Fruit fly (Drosophila melanogaster) Kc167 (cell line): Measurements from ENCODE around the gene CycE.

ENCODE experiments used
- Sin3A ChIP-seq: fragments of >200 bp; optimal IDR thresholded peaks from 2 replicates; lab custom pipeline; 2018; ENCODE audit warnings: missing external identifiers
- psq ChIP-seq: fragments of >200 bp; optimal IDR thresholded peaks from 2 replicates; lab custom pipeline; 2017; ENCODE audit warnings: missing external identifiers
- ttk ChIP-seq: sonication (Bioruptor generic); optimal IDR thresholded peaks from 2 replicates; lab custom pipeline; 2017; ENCODE audit warnings: missing external identifiers

- TF ChIP-seq psq = no peak
- TF ChIP-seq Sin3A = no peak
- no peak for TF ChIP-seq ttk (lab: Kevin White, UChicago)
Observed at dm6 chr2L:15773013-15773412, 25.1 kb upstream of the CycE start, which contains the start of gene CG31826.
